Worm (Caenorhabditis elegans) whole organism, L2 larva: ENCODE measurements around the gene dod-3.

Source experiments
- ama-1 ChIP-seq: fragments of 150-350 bp; optimal IDR thresholded peaks from 2 replicates; lab custom pipeline; 2018; ENCODE audit warnings: inconsistent platforms
- ceh-82 ChIP-seq: fragments of 150-350 bp; optimal IDR thresholded peaks from 2 replicates; lab custom pipeline; 2014; ENCODE audit warnings: missing biosample characterization, missing genetic modification characterization
- elt-1 ChIP-seq: fragments of 150-350 bp; optimal IDR thresholded peaks from 2 replicates; lab custom pipeline; 2014; ENCODE audit warnings: missing biosample characterization, missing genetic modification characterization
- fos-1 ChIP-seq: fragments of 150-350 bp; optimal IDR thresholded peaks from 2 replicates; lab custom pipeline; 2014; ENCODE audit warnings: missing biosample characterization, missing genetic modification characterization
- lin-13 ChIP-seq: fragments of 150-350 bp; optimal IDR thresholded peaks from 2 replicates; lab custom pipeline; 2014; ENCODE audit warnings: missing biosample characterization, missing genetic modification reagents, missing genetic modification characterization
- mab-5 ChIP-seq: fragments of 150-350 bp; optimal IDR thresholded peaks from 2 replicates; lab custom pipeline; 2014; ENCODE audit warnings: missing biosample characterization, missing genetic modification characterization
- nhr-11 ChIP-seq: fragments of 150-350 bp; optimal IDR thresholded peaks from 2 replicates; lab custom pipeline; 2014; ENCODE audit warnings: missing biosample characterization, missing genetic modification characterization
- nhr-12 ChIP-seq: fragments of 150-350 bp; optimal IDR thresholded peaks from 2 replicates; lab custom pipeline; 2014; ENCODE audit warnings: missing biosample characterization, missing genetic modification characterization
- nhr-23 ChIP-seq: fragments of 150-350 bp; optimal IDR thresholded peaks from 2 replicates; lab custom pipeline; 2014; ENCODE audit warnings: missing biosample characterization, missing genetic modification reagents, missing genetic modification characterization
- snpc-4 ChIP-seq: fragments of 150-350 bp; optimal IDR thresholded peaks from 2 replicates; lab custom pipeline; 2014; ENCODE audit warnings: missing biosample characterization, missing genetic modification characterization
- unc-39 ChIP-seq: fragments of 150-350 bp; optimal IDR thresholded peaks from 2 replicates; lab custom pipeline; 2014; ENCODE audit warnings: missing biosample characterization, missing genetic modification characterization
- ztf-11 ChIP-seq: sonication (generic microtip); optimal IDR thresholded peaks from 2 replicates; lab custom pipeline; 2017; ENCODE audit warnings: missing biosample characterization, missing genetic modification characterization

DNA sequence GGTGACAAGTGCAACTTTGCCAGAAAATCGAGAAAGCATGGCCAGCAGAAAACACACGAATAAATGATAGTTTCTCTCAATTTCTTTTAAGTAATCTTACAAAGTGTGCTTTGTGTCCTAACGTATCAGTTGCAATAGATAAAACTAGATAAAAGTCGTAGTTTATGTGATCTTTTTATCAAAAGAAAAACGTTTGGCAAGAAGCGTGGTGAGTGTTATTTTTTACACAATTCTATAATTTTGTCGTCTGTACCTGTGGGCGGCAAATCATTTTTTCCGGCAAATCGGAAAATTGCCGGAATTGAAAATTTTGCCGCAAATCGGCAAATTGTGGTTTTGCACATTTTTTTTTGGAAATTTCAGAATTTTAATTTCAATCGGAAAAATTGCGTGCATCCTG lies 36.6 kb upstream of the dod-3 start, which contains the start of gene R05D8.9:
- TF ChIP-seq fos-1 (no peak), nhr-11 (tag; lab: Kevin White, UChicago) (no peak), ceh-82 (tag; lab: Kevin White, UChicago) (no peak), ztf-11 (tag; lab: Kevin White, UChicago) (no peak), unc-39 (no peak), mab-5 (tag; lab: Kevin White, UChicago) (no peak), snpc-4 (no peak), nhr-12 (tag; lab: Kevin White, UChicago) (no peak), lin-13 (GFP tag; lab: Kevin White, UChicago) (no peak), ama-1 (lab: Kevin White, UChicago) (no peak), nhr-23 (tag; lab: Kevin White, UChicago) (no peak), elt-1 (tag; lab: Kevin White, UChicago) (no peak)
